Worm (Caenorhabditis elegans) whole organism, early embryonic: Measurements from ENCODE around the gene hpk-1.

Experiments
- B0310.2 ChIP-seq: sonication (generic microtip); optimal IDR thresholded peaks from 2 replicates; lab custom pipeline; 2016; ENCODE audit warnings: mild to moderate bottlenecking, missing genetic modification characterization, missing compliant biosample characterization
- F13C5.2 ChIP-seq: sonication (generic microtip); optimal IDR thresholded peaks from 2 replicates; lab custom pipeline; 2017; ENCODE audit warnings: mild to moderate bottlenecking, missing genetic modification characterization, inconsistent platforms, missing compliant biosample characterization
- aly-1 ChIP-seq: sonication (generic microtip); optimal IDR thresholded peaks from 2 replicates; lab custom pipeline; 2016; ENCODE audit warnings: missing genetic modification characterization, missing compliant biosample characterization
- ama-1 ChIP-seq: fragments of 150-350 bp; optimal IDR thresholded peaks from 2 replicates; lab custom pipeline; 2014
- ceh-13 ChIP-seq: fragments of 200-800 bp; sonication (Bioruptor generic); optimal IDR thresholded peaks from 2 replicates; lab custom pipeline; 2018; ENCODE audit warnings: mild to moderate bottlenecking, missing genetic modification characterization, missing compliant biosample characterization
- ceh-36 ChIP-seq: sonication (generic microtip); optimal IDR thresholded peaks from 2 replicates; lab custom pipeline; 2016; ENCODE audit warnings: missing genetic modification characterization, inconsistent platforms, missing compliant biosample characterization
- ets-7 ChIP-seq: sonication (generic microtip); optimal IDR thresholded peaks from 2 replicates; lab custom pipeline; 2016; ENCODE audit warnings: missing genotype, missing genetic modification characterization, missing compliant biosample characterization
- flt-1 ChIP-seq: fragments of 200-800 bp; sonication (Bioruptor generic); IDR thresholded peaks from 2 replicates; pipeline ENCODE4 v1.3.6; 2022; ENCODE audit warnings: missing genetic modification characterization, missing compliant biosample characterization
- hmbx-1 ChIP-seq: sonication (generic microtip); optimal IDR thresholded peaks from 2 replicates; lab custom pipeline; 2016; ENCODE audit warnings: mild to moderate bottlenecking, missing genetic modification characterization, missing compliant biosample characterization
- hmg-4 ChIP-seq: fragments of 200-800 bp; sonication (Bioruptor generic); optimal IDR thresholded peaks from 2 replicates; lab custom pipeline; 2018; ENCODE audit warnings: mild to moderate bottlenecking, missing genetic modification characterization, missing compliant biosample characterization
- hnd-1 ChIP-seq: sonication (generic microtip); optimal IDR thresholded peaks from 2 replicates; lab custom pipeline; 2016; ENCODE audit warnings: missing genetic modification characterization, missing compliant biosample characterization
- pes-1 ChIP-seq: fragments of 200-800 bp; sonication (Bioruptor generic); IDR thresholded peaks from 2 replicates; pipeline ENCODE4 v1.3.6; 2022; ENCODE audit warnings: missing genetic modification reagents, missing genetic modification characterization, missing compliant biosample characterization
- scrt-1 ChIP-seq: fragments of 200-800 bp; sonication (Bioruptor generic); IDR thresholded peaks from 2 replicates; pipeline ENCODE4 v1.3.6; 2022; ENCODE audit warnings: missing genetic modification characterization, missing compliant biosample characterization
- sea-1 ChIP-seq: fragments of 200-800 bp; sonication (Bioruptor generic); conservative IDR thresholded peaks from 2 replicates; pipeline ENCODE4 v1.3.6; 2022; ENCODE audit warnings: missing genetic modification characterization, missing compliant biosample characterization
- tbx-11 ChIP-seq: fragments of 200-800 bp; sonication (Bioruptor generic); IDR thresholded peaks from 2 replicates; pipeline ENCODE4 v1.3.6; 2022; ENCODE audit warnings: missing genetic modification characterization, missing compliant biosample characterization
- tbx-37 ChIP-seq: fragments of 200-800 bp; sonication (Bioruptor generic); conservative IDR thresholded peaks from 2 replicates; pipeline ENCODE4 v1.3.6; 2022; ENCODE audit warnings: missing genetic modification reagents, missing genetic modification characterization, missing compliant biosample characterization
- tra-4 ChIP-seq: sonication (generic microtip); optimal IDR thresholded peaks from 2 replicates; lab custom pipeline; 2017; ENCODE audit warnings: missing genetic modification characterization, missing compliant biosample characterization

The hpk-1 gene

DNA sequence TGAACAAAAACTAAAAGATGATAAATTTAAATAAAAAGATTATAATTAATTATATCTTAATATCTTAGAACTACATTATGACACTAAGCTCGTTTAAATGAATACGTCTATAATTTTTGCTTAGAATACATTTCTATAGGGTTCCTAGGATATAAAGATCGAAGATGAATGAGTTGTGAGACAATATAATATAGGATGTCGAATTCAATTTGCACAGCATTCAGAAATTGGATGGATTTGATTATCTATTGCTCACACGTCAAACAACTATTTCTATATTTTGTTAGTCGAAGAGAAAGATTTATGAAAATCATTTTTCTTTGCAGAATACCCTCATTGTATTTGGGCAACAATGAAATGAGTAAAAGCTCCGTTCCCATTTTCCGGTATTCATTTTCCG is 21.9 kb upstream of the hpk-1 start:
- TF ChIP-seq F13C5.2, result no peak
- no peak for TF ChIP-seq tra-4 (tag; lab: Kevin White, UChicago)
- no peak for TF ChIP-seq hmg-4 (GFP tag; lab: Kevin White, UChicago)
- TF ChIP-seq sea-1 (GFP tag; lab: Robert Waterston, UW), result no peak

DNA sequence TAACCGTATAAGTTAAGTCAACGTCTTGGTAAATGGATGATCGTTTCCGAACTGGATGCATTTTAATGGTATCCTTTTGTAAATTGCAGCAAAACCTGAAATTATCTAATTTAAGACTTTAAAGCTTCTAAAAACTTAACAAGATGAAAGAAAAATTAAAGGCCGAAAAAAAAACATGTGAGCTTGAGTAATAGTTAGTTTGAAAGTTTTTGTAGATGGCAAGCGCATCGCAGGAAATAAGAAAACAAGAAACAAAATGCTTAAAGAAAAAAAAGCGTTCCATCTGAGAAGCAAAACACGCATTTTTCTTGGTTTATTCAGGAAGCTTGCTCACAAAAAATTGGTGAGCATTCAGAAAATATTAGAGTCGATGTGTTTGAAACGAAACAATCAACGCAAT is 18.7 kb upstream of the hpk-1 start, which contains the start of gene rab-37:
rab-37 (minus strand) TSS at position 101 of the 400 bp plus-strand sequence.
- TF ChIP-seq pes-1 (GFP tag; lab: Robert Waterston, UW), result no peak
- TF ChIP-seq aly-1 (tag; lab: Kevin White, UChicago), result no peak
- TF ChIP-seq hmg-4 (GFP tag; lab: Kevin White, UChicago), result no peak
- TF ChIP-seq tra-4 (tag; lab: Kevin White, UChicago), result no peak
- no peak for TF ChIP-seq hnd-1 (tag; lab: Kevin White, UChicago)
- TF ChIP-seq F13C5.2, result no peak
- no peak for TF ChIP-seq ceh-36
- no peak for TF ChIP-seq tbx-11 (GFP tag; lab: Robert Waterston, UW)
- TF ChIP-seq ets-7 (tag; lab: Kevin White, UChicago), result no peak
- no peak for TF ChIP-seq sea-1 (GFP tag; lab: Robert Waterston, UW)
- TF ChIP-seq tbx-37 (GFP tag; lab: Robert Waterston, UW), result no peak
- TF ChIP-seq flt-1 (GFP tag; lab: Robert Waterston, UW), result no peak

DNA sequence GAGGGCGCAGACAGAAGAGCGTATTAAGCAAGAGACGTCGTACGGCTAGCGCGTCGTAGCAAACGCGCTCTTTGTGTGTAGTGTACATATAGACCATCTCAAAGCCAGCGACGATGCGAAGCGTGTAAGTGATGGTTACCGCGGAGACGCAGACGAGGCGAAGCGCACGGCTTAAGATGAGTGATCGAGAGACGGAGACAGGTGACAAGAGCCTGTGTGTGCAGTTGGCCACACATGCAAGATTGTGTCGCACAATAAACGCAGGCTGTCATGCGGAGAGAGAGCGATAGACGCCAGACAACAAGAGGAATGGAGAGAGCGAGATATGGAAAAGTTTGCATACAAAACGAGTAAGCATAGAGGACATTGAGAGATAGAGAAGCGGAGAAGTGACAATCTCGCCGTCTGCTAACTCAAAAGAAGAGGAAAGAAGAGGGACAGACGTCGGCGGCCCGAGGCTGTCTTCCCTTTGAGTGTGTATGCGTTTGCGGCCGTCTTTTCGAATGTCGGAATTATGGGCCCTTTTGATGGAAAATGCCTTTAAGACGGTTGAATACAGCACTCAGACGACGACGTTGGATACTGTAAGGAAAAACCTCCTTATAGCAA is 5.8 kb upstream of the hpk-1 start:
- peak; percentile 37 for TF ChIP-seq B0310.2 (tag; lab: Kevin White, UChicago)
- no peak for TF ChIP-seq aly-1 (tag; lab: Kevin White, UChicago)
- TF ChIP-seq pes-1 (GFP tag; lab: Robert Waterston, UW), result 0 out of 2 replicates have a peak, but pooled peaks have one; percentile 24

DNA sequence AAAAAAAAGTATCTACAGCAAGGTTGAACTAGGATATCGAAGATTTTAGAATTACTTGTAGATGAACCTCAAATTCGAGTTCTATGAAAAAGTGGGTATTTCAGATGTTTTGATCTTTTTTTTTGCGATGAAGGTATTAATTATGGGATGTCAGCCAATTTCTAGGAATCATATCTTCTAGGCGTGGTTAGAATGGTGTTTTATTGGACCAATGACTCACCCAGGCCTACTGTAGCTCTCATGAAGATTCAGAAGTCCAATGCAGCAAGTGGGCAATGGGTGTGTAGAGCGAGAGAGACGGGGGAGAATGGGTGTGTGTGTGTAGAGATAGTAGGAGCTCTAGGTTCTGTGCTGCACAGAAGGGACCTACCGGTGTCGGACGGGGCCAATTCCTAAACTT is 5.1 kb upstream of the hpk-1 start:
- TF ChIP-seq ets-7 (tag; lab: Kevin White, UChicago) (no peak), tbx-11 (GFP tag; lab: Robert Waterston, UW) (no peak), tbx-37 (GFP tag; lab: Robert Waterston, UW) (no peak; the same call in 1 of the 2 replicates), B0310.2 (tag; lab: Kevin White, UChicago) (no peak), hmg-4 (GFP tag; lab: Kevin White, UChicago) (no peak), hmbx-1 (tag; lab: Kevin White, UChicago) (no peak), scrt-1 (no peak), hnd-1 (tag; lab: Kevin White, UChicago) (no peak), pes-1 (GFP tag; lab: Robert Waterston, UW) (no peak), aly-1 (tag; lab: Kevin White, UChicago) (no peak), tra-4 (tag; lab: Kevin White, UChicago) (no peak), ceh-13 (GFP tag; lab: Kevin White, UChicago) (no peak), flt-1 (GFP tag; lab: Robert Waterston, UW) (no peak)

DNA sequence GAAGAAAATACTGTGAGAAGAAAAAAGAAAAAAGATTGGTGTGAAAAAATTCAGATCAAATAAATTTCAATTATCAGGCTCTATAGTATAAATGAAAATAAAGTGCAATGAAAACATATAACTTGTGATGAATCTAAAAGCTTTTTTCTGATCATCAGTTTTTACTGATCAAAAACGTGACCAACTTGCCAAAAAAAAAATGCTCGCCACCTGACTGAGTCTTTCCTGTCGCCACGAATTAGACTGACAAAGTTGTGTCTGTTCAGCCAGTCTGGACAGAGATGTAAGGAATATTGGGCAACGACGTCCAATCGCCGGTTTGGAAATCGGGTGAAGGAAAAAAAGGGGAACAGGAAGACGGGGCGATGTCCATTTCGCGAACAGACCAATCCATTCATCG is 2.4 kb upstream of the hpk-1 start:
- TF ChIP-seq flt-1 (GFP tag; lab: Robert Waterston, UW) (no peak), tbx-37 (GFP tag; lab: Robert Waterston, UW) (no peak), ets-7 (tag; lab: Kevin White, UChicago) (no peak), hmg-4 (GFP tag; lab: Kevin White, UChicago) (no peak), B0310.2 (tag; lab: Kevin White, UChicago) (no peak), aly-1 (tag; lab: Kevin White, UChicago) (no peak), F13C5.2 (no peak), ama-1 (lab: Kevin White, UChicago) (no peak), sea-1 (GFP tag; lab: Robert Waterston, UW) (no peak), scrt-1 (no peak), hmbx-1 (tag; lab: Kevin White, UChicago) (no peak), ceh-13 (GFP tag; lab: Kevin White, UChicago) (no peak)

DNA sequence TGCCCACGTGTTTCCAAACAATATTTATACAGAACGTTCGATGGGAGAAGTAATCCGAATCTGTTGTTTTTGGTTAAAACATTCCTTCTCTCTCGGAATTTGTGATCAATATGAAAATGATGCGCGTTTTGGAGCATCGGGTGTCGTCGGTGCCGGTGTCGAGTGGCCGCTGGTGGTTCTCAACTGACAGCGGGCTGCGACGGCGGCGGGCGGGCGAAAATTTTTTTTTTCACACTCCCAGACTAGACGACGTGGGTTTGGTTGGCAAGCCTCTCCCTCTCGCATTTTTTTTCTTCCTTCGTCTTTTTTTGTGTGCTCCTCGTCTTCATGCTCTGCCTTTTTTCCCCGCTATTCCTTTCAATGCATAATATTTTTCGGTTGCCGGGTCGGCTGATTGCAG is 1.1 kb upstream of the hpk-1 start, which contains the start of gene W01H2.2:
W01H2.2 (minus strand) TSS at position 285 of the 400 bp plus-strand sequence.
- no peak for TF ChIP-seq scrt-1
- 0 out of 2 replicates have a peak, but pooled peaks have one; percentile 7 for TF ChIP-seq pes-1 (GFP tag; lab: Robert Waterston, UW)
- no peak for TF ChIP-seq hmbx-1 (tag; lab: Kevin White, UChicago)
- no peak for TF ChIP-seq ceh-13 (GFP tag; lab: Kevin White, UChicago)

DNA sequence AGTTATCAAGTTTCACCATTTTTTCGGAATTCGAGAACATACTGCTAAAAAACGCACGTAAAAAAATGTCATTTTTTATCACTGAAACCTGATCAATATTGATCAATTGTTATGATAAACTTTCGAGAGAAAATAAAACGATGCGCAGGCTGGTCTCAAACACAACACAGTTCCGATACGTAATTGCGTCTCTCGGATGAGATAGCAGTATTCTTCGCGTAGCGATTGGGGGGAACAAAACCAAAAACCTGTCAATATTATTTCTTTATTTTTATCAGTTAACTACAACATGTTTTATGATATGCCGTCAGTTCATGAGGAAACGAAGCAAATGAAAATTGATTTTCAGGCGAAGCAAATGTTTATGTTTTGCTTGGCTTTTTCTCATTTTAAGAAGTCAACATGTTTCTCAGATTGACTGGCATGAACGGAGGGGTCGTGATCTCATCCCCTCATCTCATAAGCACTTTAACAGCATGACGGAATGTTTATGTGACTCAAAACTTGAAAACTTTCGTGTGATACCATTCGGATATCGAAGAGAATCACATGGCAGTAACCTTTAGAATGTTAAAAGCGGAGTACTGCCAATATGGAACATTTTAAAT is 1.5 kb downstream of the hpk-1 start:
- TF ChIP-seq ceh-36, result no peak
- no peak for TF ChIP-seq sea-1 (GFP tag; lab: Robert Waterston, UW)
- TF ChIP-seq ceh-13 (GFP tag; lab: Kevin White, UChicago), result no peak
- TF ChIP-seq flt-1 (GFP tag; lab: Robert Waterston, UW), result no peak
- no peak for TF ChIP-seq tra-4 (tag; lab: Kevin White, UChicago)
- no peak for TF ChIP-seq tbx-11 (GFP tag; lab: Robert Waterston, UW)
- no peak for TF ChIP-seq B0310.2 (tag; lab: Kevin White, UChicago)
- no peak for TF ChIP-seq hmg-4 (GFP tag; lab: Kevin White, UChicago)
- no peak for TF ChIP-seq ets-7 (tag; lab: Kevin White, UChicago)
- no peak for TF ChIP-seq tbx-37 (GFP tag; lab: Robert Waterston, UW)
- TF ChIP-seq hnd-1 (tag; lab: Kevin White, UChicago), result no peak
- TF ChIP-seq aly-1 (tag; lab: Kevin White, UChicago), result no peak
- TF ChIP-seq ama-1 (lab: Kevin White, UChicago), result no peak
- TF ChIP-seq hmbx-1 (tag; lab: Kevin White, UChicago), result no peak
- no peak for TF ChIP-seq pes-1 (GFP tag; lab: Robert Waterston, UW)
- no peak for TF ChIP-seq F13C5.2
- no peak for TF ChIP-seq scrt-1
